Fruit fly (Drosophila melanogaster) whole organism, embryonic: ENCODE data around the gene CG42335.
A peak's percentile ranks its signal among the peaks of the same experiment; 100 is the strongest.

ENCODE experiments used
- Awh ChIP-seq: fragments of 200-800 bp; sonication (Bioruptor generic); IDR thresholded peaks from 2 replicates; pipeline ENCODE4, ENCODE4 v1.3.6; 2022; ENCODE audit warnings: missing biosample characterization, missing genetic modification characterization
- CG10147 ChIP-seq: fragments of 200-800 bp; sonication (Bioruptor generic); optimal IDR thresholded peaks from 2 replicates; lab custom pipeline; 2019; ENCODE audit warnings: missing biosample characterization, mild to moderate bottlenecking, missing genetic modification characterization, moderate library complexity
- CG10267 ChIP-seq: fragments of 200-800 bp; sonication (Bioruptor generic); optimal IDR thresholded peaks from 2 replicates; lab custom pipeline; 2018; ENCODE audit warnings: missing biosample characterization, mild to moderate bottlenecking, missing genetic modification characterization, moderate library complexity
- CG11093 ChIP-seq: fragments of 200-800 bp; sonication (Bioruptor generic); IDR thresholded peaks from 3 replicates; pipeline ENCODE4 v1.3.6; 2022; ENCODE audit warnings: missing biosample characterization, missing genetic modification characterization
- CG11504 ChIP-seq: fragments of 200-800 bp; sonication (Bioruptor generic); optimal IDR thresholded peaks from 3 replicates; lab custom pipeline; 2019; ENCODE audit warnings: missing biosample characterization, mild to moderate bottlenecking, missing genetic modification characterization, moderate library complexity
- CG11695 ChIP-seq: fragments of 200-800 bp; sonication (Bioruptor generic); IDR thresholded peaks from 3 replicates; pipeline ENCODE4 v1.3.6; 2022; ENCODE audit warnings: missing biosample characterization, missing genetic modification characterization
- CG13624 ChIP-seq: fragments of 200-800 bp; sonication (Bioruptor generic); optimal IDR thresholded peaks from 2 replicates; lab custom pipeline; 2016; ENCODE audit warnings: missing biosample characterization, missing genetic modification characterization
- CG15514 ChIP-seq: fragments of 200-800 bp; sonication (Bioruptor generic); optimal IDR thresholded peaks from 3 replicates; lab custom pipeline; 2017; ENCODE audit warnings: missing biosample characterization, missing genetic modification characterization, mild to moderate bottlenecking, moderate library complexity, missing genetic modification reagents
- CG16863 ChIP-seq: fragments of 200-800 bp; sonication (Bioruptor generic); optimal IDR thresholded peaks from 3 replicates; lab custom pipeline; 2016; ENCODE audit warnings: missing biosample characterization, missing genetic modification characterization
- CG17186 ChIP-seq: fragments of 200-800 bp; sonication (Bioruptor generic); optimal IDR thresholded peaks from 3 replicates; lab custom pipeline; 2017; ENCODE audit warnings: missing biosample characterization, missing genetic modification reagents, missing genetic modification characterization
- CG4404 ChIP-seq: fragments of 200-800 bp; sonication (Bioruptor generic); IDR thresholded peaks from 2 replicates; pipeline ENCODE4 v1.3.6; 2022; ENCODE audit warnings: missing biosample characterization, missing genetic modification characterization
- CG6791 ChIP-seq: fragments of 200-800 bp; sonication (Bioruptor generic); IDR thresholded peaks from 3 replicates; pipeline ENCODE4 v1.3.6; 2022; ENCODE audit warnings: missing biosample characterization, missing genetic modification characterization; ENCODE audit not compliant: partially characterized antibody
- CG7928 ChIP-seq: fragments of 200-800 bp; sonication (Bioruptor generic); optimal IDR thresholded peaks from 2 replicates; lab custom pipeline; 2017; ENCODE audit warnings: missing biosample characterization, mild to moderate bottlenecking, missing genetic modification characterization
- CG8290 ChIP-seq, 3 experiments: fragments of 200-800 bp; sonication (Bioruptor generic); optimal IDR thresholded peaks; 2 replicates each; lab custom pipeline; 2016 to 2019; ENCODE audit warnings: missing biosample characterization in 3 of 3, missing genetic modification characterization in 3 of 3, mild to moderate bottlenecking in 2 of 3, moderate library complexity in 1 of 3
- CG9215 ChIP-seq: fragments of 200-800 bp; sonication (Bioruptor generic); IDR thresholded peaks from 2 replicates; pipeline ENCODE4 v1.3.6; 2022; ENCODE audit warnings: missing biosample characterization, missing genetic modification characterization
- CTCF ChIP-seq: fragments of 200-800 bp; sonication (Bioruptor generic); optimal IDR thresholded peaks from 2 replicates; lab custom pipeline; 2017; ENCODE audit warnings: missing biosample characterization, mild to moderate bottlenecking, missing genetic modification characterization, moderate library complexity
- Dip2 ChIP-seq: fragments of 200-800 bp; sonication (Bioruptor generic); IDR thresholded peaks from 2 replicates; pipeline ENCODE4 v1.3.6; 2022; ENCODE audit warnings: missing biosample characterization, missing genetic modification characterization
- Eip74EF ChIP-seq, 2 experiments: fragments of 200-800 bp in 1 of 2; fragments of >200 bp in 1 of 2; sonication (Bioruptor generic) in 1 of 2; optimal IDR thresholded peaks; 2 replicates each; lab custom pipeline; 2017 to 2019; ENCODE audit warnings: missing biosample characterization in 2 of 2, missing genetic modification characterization in 2 of 2, mild to moderate bottlenecking in 1 of 2, moderate library complexity in 1 of 2
- Fer2 ChIP-seq: fragments of 200-800 bp; sonication (Bioruptor generic); optimal IDR thresholded peaks from 2 replicates; lab custom pipeline; 2018; ENCODE audit warnings: missing biosample characterization, mild to moderate bottlenecking, missing genetic modification characterization, moderate library complexity
- HHEX ChIP-seq: fragments of 200-800 bp; sonication (Bioruptor generic); optimal IDR thresholded peaks from 3 replicates; lab custom pipeline; 2017; ENCODE audit warnings: missing biosample characterization, mild to moderate bottlenecking, missing genetic modification characterization, missing genetic modification reagents
- HmgD ChIP-seq: fragments of 200-800 bp; sonication (Bioruptor generic); optimal IDR thresholded peaks from 3 replicates; lab custom pipeline; 2016; ENCODE audit warnings: missing biosample characterization, missing genetic modification characterization
- Hmr ChIP-seq: fragments of 200-800 bp; sonication (Bioruptor generic); optimal IDR thresholded peaks from 3 replicates; lab custom pipeline; 2017; ENCODE audit warnings: mild to moderate bottlenecking, missing biosample characterization, missing genetic modification reagents, missing genetic modification characterization
- MBD-R2 ChIP-seq: fragments of 200-800 bp; sonication (Bioruptor generic); IDR thresholded peaks from 2 replicates; pipeline ENCODE4 v1.3.6; 2022; ENCODE audit warnings: missing biosample characterization, missing genetic modification characterization
- Nf-YA ChIP-seq: fragments of 200-800 bp; sonication (Bioruptor generic); IDR thresholded peaks from 2 replicates; pipeline ENCODE4 v1.3.6; 2022; ENCODE audit warnings: missing biosample characterization, missing genetic modification characterization
- Oaz ChIP-seq: fragments of 200-800 bp; sonication (Bioruptor generic); IDR thresholded peaks from 2 replicates; pipeline ENCODE4 v1.3.6; 2022; ENCODE audit warnings: missing biosample characterization, missing genetic modification characterization
- Oli ChIP-seq: fragments of 200-800 bp; sonication (Bioruptor generic); optimal IDR thresholded peaks from 2 replicates; lab custom pipeline; 2018; ENCODE audit warnings: missing biosample characterization, mild to moderate bottlenecking, missing genetic modification characterization, moderate library complexity
- Poxn ChIP-seq: fragments of 200-800 bp; sonication (Bioruptor generic); IDR thresholded peaks from 2 replicates; pipeline ENCODE4 v1.3.6; 2022; ENCODE audit warnings: missing biosample characterization, missing genetic modification characterization
- Sry-δ ChIP-seq: fragments of 200-800 bp; sonication (Bioruptor generic); optimal IDR thresholded peaks from 2 replicates; lab custom pipeline; 2016; ENCODE audit warnings: missing biosample characterization, missing genetic modification characterization
- Taf1 ChIP-seq: fragments of 200-800 bp; sonication (Bioruptor generic); IDR thresholded peaks from 2 replicates; pipeline ENCODE4 v1.3.6; 2022; ENCODE audit warnings: missing biosample characterization, missing genetic modification characterization
- Xbp1 ChIP-seq: fragments of 200-800 bp; sonication (Bioruptor generic); optimal IDR thresholded peaks from 3 replicates; lab custom pipeline; 2016; ENCODE audit warnings: missing biosample characterization, mild to moderate bottlenecking, missing genetic modification characterization
- YL-1 ChIP-seq: fragments of 200-800 bp; sonication (Bioruptor generic); optimal IDR thresholded peaks from 3 replicates; lab custom pipeline; 2017; ENCODE audit warnings: missing biosample characterization, mild to moderate bottlenecking, missing genetic modification characterization
- ash1 ChIP-seq: fragments of 200-800 bp; sonication (Bioruptor generic); optimal IDR thresholded peaks from 2 replicates; lab custom pipeline; 2018; ENCODE audit warnings: missing biosample characterization, mild to moderate bottlenecking, missing genetic modification characterization
- caup ChIP-seq: fragments of 200-800 bp; sonication (Bioruptor generic); optimal IDR thresholded peaks from 3 replicates; lab custom pipeline; 2017; ENCODE audit warnings: missing biosample characterization, mild to moderate bottlenecking, missing genetic modification characterization, moderate library complexity; ENCODE audit not compliant: severe bottlenecking
- corto ChIP-seq: fragments of 200-800 bp; sonication (Bioruptor generic); optimal IDR thresholded peaks from 2 replicates; lab custom pipeline; 2016; ENCODE audit warnings: missing biosample characterization, mild to moderate bottlenecking, missing genetic modification characterization, moderate library complexity
- exex ChIP-seq: fragments of 200-800 bp; sonication (Bioruptor generic); optimal IDR thresholded peaks from 4 replicates; lab custom pipeline; 2018; ENCODE audit warnings: missing biosample characterization, mild to moderate bottlenecking, missing genetic modification characterization, moderate library complexity
- ftz-f1 ChIP-seq: fragments of 200-800 bp; sonication (Bioruptor generic); optimal IDR thresholded peaks from 2 replicates; lab custom pipeline; 2016; ENCODE audit warnings: missing biosample characterization, missing genetic modification characterization
- gcm2 ChIP-seq: fragments of 200-800 bp; sonication (Bioruptor generic); optimal IDR thresholded peaks from 2 replicates; lab custom pipeline; 2016; ENCODE audit warnings: missing biosample characterization, missing genetic modification characterization
- gfzf ChIP-seq: fragments of 200-800 bp; sonication (Bioruptor generic); optimal IDR thresholded peaks from 2 replicates; lab custom pipeline; 2016; ENCODE audit warnings: missing biosample characterization, mild to moderate bottlenecking, missing genetic modification characterization, moderate library complexity
- gro ChIP-seq: fragments of 200-800 bp; sonication (Bioruptor generic); optimal IDR thresholded peaks from 2 replicates; lab custom pipeline; 2016; ENCODE audit warnings: missing biosample characterization, missing genetic modification characterization
- gsb-n ChIP-seq: fragments of 200-800 bp; sonication (Bioruptor generic); optimal IDR thresholded peaks from 3 replicates; lab custom pipeline; 2018; ENCODE audit warnings: missing biosample characterization, mild to moderate bottlenecking, missing genetic modification characterization
- ham ChIP-seq: fragments of 200-800 bp; sonication (Bioruptor generic); IDR thresholded peaks from 2 replicates; pipeline ENCODE4 v1.3.6; 2022; ENCODE audit warnings: missing biosample characterization, missing genetic modification characterization
- ind ChIP-seq: fragments of 200-800 bp; sonication (Bioruptor generic); optimal IDR thresholded peaks from 3 replicates; lab custom pipeline; 2016; ENCODE audit warnings: missing biosample characterization, missing genetic modification characterization
- lilli ChIP-seq: fragments of 200-800 bp; sonication (Bioruptor generic); optimal IDR thresholded peaks from 3 replicates; lab custom pipeline; 2016; ENCODE audit warnings: missing biosample characterization, missing genetic modification characterization
- lola ChIP-seq, 3 experiments: fragments of >200 bp in 2 of 3; fragments of 200-800 bp in 1 of 3; sonication (Bioruptor generic) in 1 of 3; optimal IDR thresholded peaks; 2 replicates each; lab custom pipeline; 2017 to 2019; ENCODE audit warnings: missing biosample characterization in 3 of 3, missing genetic modification characterization in 3 of 3, mild to moderate bottlenecking in 1 of 3, moderate library complexity in 1 of 3
- nerfin-2 ChIP-seq: fragments of 200-800 bp; sonication (Bioruptor generic); IDR thresholded peaks from 2 replicates; pipeline ENCODE4 v1.3.6; 2022; ENCODE audit warnings: missing biosample characterization, missing genetic modification characterization; ENCODE audit not compliant: partially characterized antibody
- nmo ChIP-seq: fragments of 200-800 bp; sonication (Bioruptor generic); optimal IDR thresholded peaks from 2 replicates; lab custom pipeline; 2018; ENCODE audit warnings: missing biosample characterization, mild to moderate bottlenecking, missing genetic modification characterization, moderate library complexity
- scrt ChIP-seq: fragments of 200-800 bp; sonication (Bioruptor generic); optimal IDR thresholded peaks from 2 replicates; lab custom pipeline; 2018; ENCODE audit warnings: missing biosample characterization, mild to moderate bottlenecking, missing genetic modification characterization, moderate library complexity
- sim ChIP-seq: fragments of 200-800 bp; sonication (Bioruptor generic); IDR thresholded peaks from 2 replicates; pipeline ENCODE4 v1.3.6; 2022; ENCODE audit warnings: missing biosample characterization, missing genetic modification characterization
- sisA ChIP-seq: fragments of 200-800 bp; sonication (Bioruptor generic); IDR thresholded peaks from 2 replicates; pipeline ENCODE4 v1.3.6; 2022; ENCODE audit warnings: missing biosample characterization, missing genetic modification characterization
- tgo ChIP-seq: fragments of 200-800 bp; sonication (Bioruptor generic); IDR thresholded peaks from 3 replicates; pipeline ENCODE4 v1.3.6; 2022; ENCODE audit warnings: missing biosample characterization, missing genetic modification characterization
- trem ChIP-seq: fragments of 200-800 bp; optimal IDR thresholded peaks from 3 replicates; lab custom pipeline; 2019; ENCODE audit warnings: missing biosample characterization, mild to moderate bottlenecking, missing genetic modification characterization, moderate library complexity

The CG42335 gene

DNA sequence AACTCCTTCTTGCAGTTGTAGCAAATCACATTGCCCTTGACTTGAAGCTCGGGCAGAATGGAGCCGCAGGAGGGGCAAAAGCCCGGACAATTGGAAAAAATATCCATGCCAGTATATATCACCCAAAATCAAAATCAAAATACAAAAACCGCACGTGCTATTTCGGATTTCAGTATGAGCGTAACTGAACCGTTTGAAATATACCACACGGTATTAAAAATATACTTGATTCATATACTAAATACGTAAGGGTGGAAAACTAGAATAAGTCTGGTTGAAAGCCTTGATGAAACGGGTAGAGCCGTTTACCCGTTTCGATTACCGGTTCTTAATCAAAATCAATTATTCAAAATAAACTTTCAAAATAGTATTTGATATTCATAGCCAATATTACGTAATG lies 19.1 kb downstream of the CG42335 start, which contains the start of gene Polr1H (continued):
- TF ChIP-seq Sry-δ (GFP tag; lab: Kevin White, UChicago) (peak; percentile 22), CG9215 (no peak), CTCF (GFP tag; lab: Kevin White, UChicago) (peak; percentile 24), Hmr (peak; percentile 29), ftz-f1 (GFP tag; lab: Kevin White, UChicago) (no peak), MBD-R2 (peak; percentile 49; the same call in 1 of the 2 replicates), CG6791 (GFP tag; lab: Robert Waterston, UW) (no peak), Fer2 (tag; lab: Kevin White, UChicago) (no peak), Taf1 (GFP tag; lab: Robert Waterston, UW) (no peak), lola (GFP tag; optimal IDR thresholded peaks at IDR 0.05; lab: Kevin White, UChicago) (no peak), tgo (GFP tag; lab: Robert Waterston, UW) (no peak), lilli (no peak), ind (GFP tag; lab: Kevin White, UChicago) (no peak), corto (GFP tag; lab: Kevin White, UChicago) (no peak), YL-1 (GFP tag; lab: Kevin White, UChicago) (peak; percentile 56), Oaz (GFP tag; lab: Robert Waterston, UW) (no peak), Xbp1 (GFP tag; lab: Kevin White, UChicago) (no peak), Poxn (no peak), ash1 (no peak), gfzf (peak; percentile 96), nerfin-2 (GFP tag; lab: Robert Waterston, UW) (no peak), Eip74EF (GFP tag; optimal IDR thresholded peaks at IDR 0.05; lab: Kevin White, UChicago) (no peak), CG11695 (GFP tag; lab: Robert Waterston, UW) (no peak), nmo (GFP tag; lab: Kevin White, UChicago) (peak; percentile 26), Awh (no peak), Oli (no peak), CG10147 (GFP tag; lab: Kevin White, UChicago) (no peak), CG4404 (GFP tag; lab: Robert Waterston, UW) (no peak), HmgD (no peak), CG16863 (GFP tag; lab: Kevin White, UChicago) (no peak), CG11504 (tag; lab: Kevin White, UChicago) (peak; percentile 75), Nf-YA (no peak), CG13624 (GFP tag; lab: Kevin White, UChicago) (peak; percentile 24), CG8290 (GFP tag; optimal IDR thresholded peaks at IDR 0.05; lab: Kevin White, UChicago) (no peak), CG8290 (tag; optimal IDR thresholded peaks at IDR 0.05; lab: Kevin White, UChicago) (no peak), gcm2 (no peak), ham (no peak), gro (GFP tag; lab: Kevin White, UChicago) (no peak), exex (tag; lab: Kevin White, UChicago) (no peak), CG15514 (GFP tag; lab: Kevin White, UChicago) (peak; percentile 91), CG17186 (GFP tag; lab: Kevin White, UChicago) (no peak), CG11093 (no peak), HHEX (GFP tag; lab: Kevin White, UChicago) (no peak), trem (peak; percentile 69), caup (no peak), sim (GFP tag; lab: Robert Waterston, UW) (no peak), sisA (no peak), Dip2 (GFP tag; lab: Robert Waterston, UW) (no peak), CG10267 (tag; lab: Kevin White, UChicago) (no peak), scrt (no peak), CG7928 (GFP tag; lab: Kevin White, UChicago) (no peak), gsb-n (tag; lab: Kevin White, UChicago) (no peak)
